Fruit fly (Drosophila melanogaster) whole organism, wandering third instar larva: Measurements from ENCODE around the gene msl-1.

ENCODE experiments used
- Abd-B ChIP-seq: fragments of >200 bp; optimal IDR thresholded peaks from 2 replicates; lab custom pipeline; 2017; ENCODE audit warnings: missing biosample characterization, missing genetic modification characterization
- CG9705 ChIP-seq: fragments of 200-800 bp; sonication (Bioruptor generic); optimal IDR thresholded peaks from 2 replicates; lab custom pipeline; 2018; ENCODE audit warnings: missing biosample characterization, mild to moderate bottlenecking, missing genetic modification characterization
- Dfd ChIP-seq: fragments of >200 bp; optimal IDR thresholded peaks from 2 replicates; lab custom pipeline; 2017; ENCODE audit warnings: missing biosample characterization, missing genetic modification characterization
- Dif ChIP-seq: fragments of 200-275, 200-300 bp; sonication (Bioruptor generic); optimal IDR thresholded peaks from 2 replicates; lab custom pipeline; 2018; ENCODE audit warnings: missing biosample characterization, missing genetic modification characterization; ENCODE audit not compliant: partially characterized antibody
- Hr78 ChIP-seq: fragments of >200 bp; optimal IDR thresholded peaks from 2 replicates; lab custom pipeline; 2017; ENCODE audit warnings: missing biosample characterization, missing genetic modification characterization
- Jra ChIP-seq: sonication (Bioruptor generic); optimal IDR thresholded peaks from 2 replicates; lab custom pipeline; 2016; ENCODE audit warnings: missing biosample characterization, missing genetic modification characterization
- N ChIP-seq: fragments of >200 bp; optimal IDR thresholded peaks from 2 replicates; lab custom pipeline; 2018; ENCODE audit warnings: missing biosample characterization, missing external identifiers, missing genetic modification characterization
- OdsH ChIP-seq: fragments of 200-800 bp; sonication (Bioruptor generic); optimal IDR thresholded peaks from 2 replicates; lab custom pipeline; 2016; ENCODE audit warnings: missing biosample characterization, mild to moderate bottlenecking, missing genetic modification characterization
- Vsx2 ChIP-seq: fragments of 200-300, 225-300 bp; sonication (Bioruptor generic); optimal IDR thresholded peaks from 2 replicates; lab custom pipeline; 2018; ENCODE audit warnings: missing biosample characterization, missing genetic modification characterization; ENCODE audit not compliant: partially characterized antibody
- br ChIP-seq: fragments of 200-800 bp; sonication (Bioruptor generic); optimal IDR thresholded peaks from 2 replicates; lab custom pipeline; 2016; ENCODE audit warnings: missing biosample characterization, missing genetic modification characterization
- ey ChIP-seq: fragments of 200-800 bp; sonication (Bioruptor generic); optimal IDR thresholded peaks from 2 replicates; lab custom pipeline; 2016; ENCODE audit warnings: missing biosample characterization, missing genetic modification characterization
- pan ChIP-seq: fragments of >200 bp; optimal IDR thresholded peaks from 2 replicates; lab custom pipeline; 2017
- psq ChIP-seq: fragments of 200-800 bp; sonication (Bioruptor generic); optimal IDR thresholded peaks from 3 replicates; lab custom pipeline; 2017; ENCODE audit warnings: missing biosample characterization, mild to moderate bottlenecking, missing genetic modification characterization, moderate library complexity

DNA sequence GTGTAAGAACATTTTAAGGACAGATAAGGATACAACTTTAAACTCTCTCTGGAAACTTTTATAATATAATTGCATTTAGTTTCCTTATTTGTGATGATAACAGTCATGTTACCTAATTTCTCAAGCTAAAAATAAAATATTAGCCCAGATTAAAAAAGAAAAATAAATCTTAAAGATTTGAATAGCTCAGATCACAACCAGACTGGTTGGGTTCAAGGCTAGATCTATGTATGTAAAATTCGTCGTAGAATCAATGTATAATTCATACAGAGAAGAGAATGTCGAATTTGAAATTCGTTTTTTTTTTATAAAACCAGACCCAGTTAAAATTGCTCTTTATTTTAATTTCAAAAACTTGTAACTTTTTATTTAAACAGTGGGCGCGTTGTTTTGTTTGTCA lies 25.5 kb upstream of the msl-1 start:
- no peak for TF ChIP-seq Dif
- no peak for TF ChIP-seq Jra (GFP tag; lab: Kevin White, UChicago)
- no peak for TF ChIP-seq OdsH (GFP tag; lab: Kevin White, UChicago)
- no peak for TF ChIP-seq Abd-B (GFP tag; lab: Kevin White, UChicago)
- no peak for TF ChIP-seq Hr78
- no peak for TF ChIP-seq CG9705 (GFP tag; lab: Kevin White, UChicago)
- no peak for TF ChIP-seq pan (lab: Kevin White, UChicago)
- TF ChIP-seq psq, result no peak
- TF ChIP-seq Dfd (GFP tag; lab: Kevin White, UChicago), result no peak
- no peak for TF ChIP-seq ey (GFP tag; lab: Kevin White, UChicago)
- no peak for TF ChIP-seq br
- TF ChIP-seq N, result no peak
- TF ChIP-seq Vsx2, result no peak
